Fruit fly (Drosophila melanogaster) whole organism, embryonic: Measurements from ENCODE around the gene CG17127.

Experiments used
- Atf-2 ChIP-seq: fragments of 200-800 bp; sonication (Bioruptor generic); optimal IDR thresholded peaks from 2 replicates; lab custom pipeline; 2016; ENCODE audit warnings: missing biosample characterization, missing genetic modification characterization
- Blimp-1 ChIP-seq: fragments of 200-800 bp; sonication (Bioruptor generic); optimal IDR thresholded peaks from 3 replicates; lab custom pipeline; 2018; ENCODE audit warnings: missing biosample characterization, missing genetic modification characterization, mild to moderate bottlenecking, moderate library complexity, missing genetic modification reagents
- CG10979 ChIP-seq: fragments of 200-800 bp; sonication (Bioruptor generic); optimal IDR thresholded peaks from 2 replicates; lab custom pipeline; 2018; ENCODE audit warnings: missing biosample characterization, mild to moderate bottlenecking, missing genetic modification characterization, moderate library complexity
- CG11723 ChIP-seq: fragments of 200-800 bp; sonication (Bioruptor generic); optimal IDR thresholded peaks from 2 replicates; lab custom pipeline; 2017; ENCODE audit warnings: missing biosample characterization, mild to moderate bottlenecking, missing genetic modification characterization
- CG12155 ChIP-seq: fragments of 200-800 bp; sonication (Bioruptor generic); optimal IDR thresholded peaks from 3 replicates; lab custom pipeline; 2016; ENCODE audit warnings: missing biosample characterization, missing genetic modification characterization
- CG12299 ChIP-seq: fragments of 200-800 bp; sonication (Bioruptor generic); optimal IDR thresholded peaks from 2 replicates; lab custom pipeline; 2018; ENCODE audit warnings: missing biosample characterization, mild to moderate bottlenecking, missing genetic modification characterization
- CG13424 ChIP-seq: fragments of 200-800 bp; sonication (Bioruptor generic); optimal IDR thresholded peaks from 2 replicates; lab custom pipeline; 2019; ENCODE audit warnings: missing biosample characterization, mild to moderate bottlenecking, missing genetic modification characterization, moderate library complexity
- CG13894 ChIP-seq: fragments of 200-800 bp; sonication (Bioruptor generic); optimal IDR thresholded peaks from 3 replicates; lab custom pipeline; 2018; ENCODE audit warnings: missing biosample characterization, mild to moderate bottlenecking, missing genetic modification characterization, moderate library complexity
- CG15696 ChIP-seq: fragments of 200-800 bp; sonication (Bioruptor generic); optimal IDR thresholded peaks from 2 replicates; lab custom pipeline; 2019; ENCODE audit warnings: missing biosample characterization, mild to moderate bottlenecking, missing genetic modification characterization, moderate library complexity
- CG1602 ChIP-seq: fragments of 200-800 bp; sonication (Bioruptor generic); optimal IDR thresholded peaks from 3 replicates; lab custom pipeline; 2016; ENCODE audit warnings: missing biosample characterization, missing genetic modification characterization
- CG16813 ChIP-seq: fragments of 200-800 bp; sonication (Bioruptor generic); IDR thresholded peaks from 3 replicates; pipeline ENCODE4 v1.3.6; 2022; ENCODE audit warnings: missing biosample characterization, missing genetic modification characterization; ENCODE audit not compliant: partially characterized antibody
- CG17385 ChIP-seq: fragments of 200-800 bp; sonication (Bioruptor generic); optimal IDR thresholded peaks from 3 replicates; lab custom pipeline; 2018; ENCODE audit warnings: missing biosample characterization, mild to moderate bottlenecking, missing genetic modification characterization
- CG17612 ChIP-seq: fragments of 200-800 bp; sonication (Bioruptor generic); IDR thresholded peaks from 2 replicates; pipeline ENCODE4 v1.3.6; 2022; ENCODE audit warnings: missing biosample characterization, missing genetic modification characterization
- CG17802 ChIP-seq: fragments of 200-800 bp; sonication (Bioruptor generic); optimal IDR thresholded peaks from 2 replicates; lab custom pipeline; 2018; ENCODE audit warnings: missing biosample characterization, mild to moderate bottlenecking, missing genetic modification characterization, moderate library complexity
- CG18619 ChIP-seq: fragments of 200-800 bp; sonication (Bioruptor generic); optimal IDR thresholded peaks from 3 replicates; lab custom pipeline; 2017; ENCODE audit warnings: missing biosample characterization, mild to moderate bottlenecking, missing genetic modification characterization
- CG2116 ChIP-seq: fragments of 200-800 bp; sonication (Bioruptor generic); optimal IDR thresholded peaks from 3 replicates; lab custom pipeline; 2018; ENCODE audit warnings: missing biosample characterization, mild to moderate bottlenecking, missing genetic modification characterization
- CG30403 ChIP-seq: fragments of 200-800 bp; sonication (Bioruptor generic); optimal IDR thresholded peaks from 3 replicates; lab custom pipeline; 2016; ENCODE audit warnings: missing biosample characterization, missing genetic modification characterization
- CG3407 ChIP-seq: fragments of 200-800 bp; sonication (Bioruptor generic); optimal IDR thresholded peaks from 2 replicates; lab custom pipeline; 2018; ENCODE audit warnings: missing biosample characterization, mild to moderate bottlenecking, missing genetic modification characterization
- CG4404 ChIP-seq: fragments of 200-800 bp; sonication (Bioruptor generic); IDR thresholded peaks from 2 replicates; pipeline ENCODE4 v1.3.6; 2022; ENCODE audit warnings: missing biosample characterization, missing genetic modification characterization
- CG6689 ChIP-seq: fragments of 200-800 bp; sonication (Bioruptor generic); IDR thresholded peaks from 2 replicates; pipeline ENCODE4 v1.3.6; 2022; ENCODE audit warnings: missing biosample characterization, missing genetic modification characterization
- CG6854 ChIP-seq: fragments of 200-800 bp; sonication (Bioruptor generic); optimal IDR thresholded peaks from 3 replicates; lab custom pipeline; 2017; ENCODE audit warnings: missing biosample characterization, mild to moderate bottlenecking, missing genetic modification characterization
- CG7839 ChIP-seq: fragments of 200-800 bp; sonication (Bioruptor generic); optimal IDR thresholded peaks from 3 replicates; lab custom pipeline; 2018; ENCODE audit warnings: missing biosample characterization, mild to moderate bottlenecking, missing genetic modification characterization, moderate library complexity
- CG8944 ChIP-seq: fragments of 200-800 bp; sonication (Bioruptor generic); optimal IDR thresholded peaks from 3 replicates; lab custom pipeline; 2016; ENCODE audit warnings: missing biosample characterization, missing genetic modification characterization
- GATAe ChIP-seq: fragments of 200-800 bp; sonication (Bioruptor generic); conservative IDR thresholded peaks from 2 replicates; pipeline ENCODE4 v1.3.6; 2022; ENCODE audit warnings: missing biosample characterization, missing genetic modification characterization
- Max ChIP-seq: fragments of 200-800 bp; sonication (Bioruptor generic); optimal IDR thresholded peaks from 2 replicates; lab custom pipeline; 2016; ENCODE audit warnings: missing biosample characterization, mild to moderate bottlenecking, missing genetic modification characterization
- Nf-YA ChIP-seq: fragments of 200-800 bp; sonication (Bioruptor generic); IDR thresholded peaks from 2 replicates; pipeline ENCODE4 v1.3.6; 2022; ENCODE audit warnings: missing biosample characterization, missing genetic modification characterization
- Oli ChIP-seq: fragments of 200-800 bp; sonication (Bioruptor generic); optimal IDR thresholded peaks from 2 replicates; lab custom pipeline; 2018; ENCODE audit warnings: missing biosample characterization, mild to moderate bottlenecking, missing genetic modification characterization, moderate library complexity
- PHDP ChIP-seq: fragments of 200-800 bp; sonication (Bioruptor generic); optimal IDR thresholded peaks from 3 replicates; lab custom pipeline; 2018; ENCODE audit warnings: missing biosample characterization, mild to moderate bottlenecking, missing genetic modification characterization, moderate library complexity
- Ptx1 ChIP-seq: fragments of 200-800 bp; sonication (Bioruptor generic); IDR thresholded peaks from 2 replicates; pipeline ENCODE4 v1.3.6; 2022; ENCODE audit warnings: missing biosample characterization, missing genetic modification characterization
- Six4 ChIP-seq: fragments of 200-800 bp; sonication (Bioruptor generic); optimal IDR thresholded peaks from 2 replicates; lab custom pipeline; 2016; ENCODE audit warnings: missing biosample characterization, missing genetic modification characterization
- Sox102F ChIP-seq: fragments of 200-800 bp; sonication (Bioruptor generic); optimal IDR thresholded peaks from 2 replicates; lab custom pipeline; 2018; ENCODE audit warnings: missing biosample characterization, mild to moderate bottlenecking, missing genetic modification characterization, moderate library complexity
- Sry-δ ChIP-seq: fragments of 200-800 bp; sonication (Bioruptor generic); optimal IDR thresholded peaks from 2 replicates; lab custom pipeline; 2016; ENCODE audit warnings: missing biosample characterization, missing genetic modification characterization
- YL-1 ChIP-seq: fragments of 200-800 bp; sonication (Bioruptor generic); optimal IDR thresholded peaks from 3 replicates; lab custom pipeline; 2017; ENCODE audit warnings: missing biosample characterization, mild to moderate bottlenecking, missing genetic modification characterization
- ara ChIP-seq: fragments of 200-800 bp; sonication (Bioruptor generic); IDR thresholded peaks from 2 replicates; pipeline ENCODE4 v1.3.6; 2022; ENCODE audit warnings: missing biosample characterization, missing genetic modification characterization
- corto ChIP-seq: fragments of 200-800 bp; sonication (Bioruptor generic); optimal IDR thresholded peaks from 2 replicates; lab custom pipeline; 2016; ENCODE audit warnings: missing biosample characterization, mild to moderate bottlenecking, missing genetic modification characterization, moderate library complexity
- croc ChIP-seq: fragments of 200-800 bp; sonication (Bioruptor generic); conservative IDR thresholded peaks from 3 replicates; pipeline ENCODE4 v1.3.6; 2022; ENCODE audit warnings: missing biosample characterization, missing genetic modification characterization
- dan ChIP-seq: fragments of 200-800 bp; sonication (Bioruptor generic); IDR thresholded peaks from 2 replicates; pipeline ENCODE4 v1.3.6; 2022; ENCODE audit warnings: missing biosample characterization, missing genetic modification characterization
- disco-r ChIP-seq: fragments of 200-800 bp; sonication (Bioruptor generic); optimal IDR thresholded peaks from 2 replicates; lab custom pipeline; 2016; ENCODE audit warnings: missing biosample characterization, missing genetic modification characterization
- ems ChIP-seq: fragments of 200-800 bp; sonication (Bioruptor generic); optimal IDR thresholded peaks from 3 replicates; lab custom pipeline; 2016; ENCODE audit warnings: missing biosample characterization, missing genetic modification characterization
- esg ChIP-seq: fragments of 200-800 bp; sonication (Bioruptor generic); conservative IDR thresholded peaks from 2 replicates; pipeline ENCODE4 v1.3.6; 2022; ENCODE audit warnings: missing biosample characterization, missing genetic modification characterization
- fd102C ChIP-seq: fragments of 200-800 bp; sonication (Bioruptor generic); optimal IDR thresholded peaks from 2 replicates; lab custom pipeline; 2018; ENCODE audit warnings: missing biosample characterization, mild to moderate bottlenecking, missing genetic modification characterization, moderate library complexity
- grau ChIP-seq: fragments of 200-800 bp; optimal IDR thresholded peaks from 3 replicates; lab custom pipeline; 2019; ENCODE audit warnings: missing biosample characterization, mild to moderate bottlenecking, missing genetic modification characterization, moderate library complexity
- hbn ChIP-seq: fragments of 200-800 bp; sonication (Bioruptor generic); IDR thresholded peaks from 2 replicates; pipeline ENCODE4 v1.3.6; 2022; ENCODE audit warnings: missing biosample characterization, missing genetic modification characterization; ENCODE audit not compliant: partially characterized antibody
- kah ChIP-seq: fragments of 200-800 bp; sonication (Bioruptor generic); optimal IDR thresholded peaks from 2 replicates; lab custom pipeline; 2018; ENCODE audit warnings: missing biosample characterization, mild to moderate bottlenecking, missing genetic modification characterization
- mirr ChIP-seq: fragments of 200-800 bp; sonication (Bioruptor generic); optimal IDR thresholded peaks from 3 replicates; lab custom pipeline; 2018; ENCODE audit warnings: missing biosample characterization, mild to moderate bottlenecking, missing genetic modification characterization
- mld ChIP-seq: fragments of 200-800 bp; sonication (Bioruptor generic); IDR thresholded peaks from 3 replicates; pipeline ENCODE4 v1.3.6; 2022; ENCODE audit warnings: missing biosample characterization, missing genetic modification characterization; ENCODE audit not compliant: partially characterized antibody
- nerfin-2 ChIP-seq: fragments of 200-800 bp; sonication (Bioruptor generic); IDR thresholded peaks from 2 replicates; pipeline ENCODE4 v1.3.6; 2022; ENCODE audit warnings: missing biosample characterization, missing genetic modification characterization; ENCODE audit not compliant: partially characterized antibody
- peb ChIP-seq: fragments of 200-800 bp; sonication (Bioruptor generic); IDR thresholded peaks from 2 replicates; pipeline ENCODE4 v1.3.6; 2022; ENCODE audit warnings: missing biosample characterization, missing genetic modification characterization
- sens-2 ChIP-seq: fragments of 200-800 bp; sonication (Bioruptor generic); IDR thresholded peaks from 2 replicates; pipeline ENCODE4 v1.3.6; 2022; ENCODE audit warnings: missing biosample characterization, missing genetic modification characterization
- zen2 ChIP-seq: fragments of 200-800 bp; sonication (Bioruptor generic); IDR thresholded peaks from 3 replicates; pipeline ENCODE4 v1.3.6; 2022; ENCODE audit warnings: missing biosample characterization, missing genetic modification characterization; ENCODE audit not compliant: partially characterized antibody

The CG17127 gene

DNA sequence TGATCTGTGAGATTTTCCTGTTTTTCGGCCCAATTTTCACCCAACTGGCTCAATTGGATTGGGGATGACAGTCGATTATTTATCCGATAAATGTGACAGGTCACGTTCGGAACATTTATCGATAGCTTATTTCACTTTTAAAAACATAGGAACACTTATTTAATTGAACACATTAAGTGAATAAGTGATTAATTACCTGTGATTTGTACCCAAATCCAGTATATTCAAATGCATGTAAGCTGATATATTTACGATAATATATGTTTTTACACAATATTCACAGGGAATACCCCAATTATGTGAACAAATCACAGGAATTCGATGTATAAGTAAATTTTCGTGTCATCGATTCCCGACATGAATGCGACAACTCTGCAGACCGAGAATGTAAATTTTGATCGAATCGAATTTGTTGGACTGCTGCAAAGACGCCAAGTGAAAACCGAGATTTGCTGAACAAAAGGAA is 38.3 kb upstream of the CG17127 start, which contains the start of the genes EMC3 and Dpy-30L1 (continued):
- 0 out of 2 replicates have a peak, but pooled peaks have one; percentile 19 for TF ChIP-seq esg (GFP tag; lab: Robert Waterston, UW)
- TF ChIP-seq ems (GFP tag; lab: Kevin White, UChicago): peak; percentile 25
- peak; percentile 28 for TF ChIP-seq Oli (tag; lab: Kevin White, UChicago)
- peak; percentile 88 for TF ChIP-seq YL-1 (GFP tag; lab: Kevin White, UChicago)
- peak; percentile 47; the same call in 1 of the 2 replicates for TF ChIP-seq nerfin-2 (GFP tag; lab: Robert Waterston, UW)
- TF ChIP-seq mirr (GFP tag; lab: Kevin White, UChicago): no peak
- TF ChIP-seq CG2116 (GFP tag; lab: Kevin White, UChicago): peak; percentile 95
- no peak for TF ChIP-seq corto (GFP tag; lab: Kevin White, UChicago)
- TF ChIP-seq CG6689 (GFP tag; lab: Robert Waterston, UW): peak; percentile 65
- no peak for TF ChIP-seq CG11723
- TF ChIP-seq Sox102F: no peak
- no peak for TF ChIP-seq croc (GFP tag; lab: Robert Waterston, UW)
- no peak for TF ChIP-seq CG4404 (GFP tag; lab: Robert Waterston, UW)
- peak; percentile 63 for TF ChIP-seq Ptx1 (GFP tag; lab: Robert Waterston, UW)
- no peak for TF ChIP-seq ara (GFP tag; lab: Robert Waterston, UW)
- TF ChIP-seq CG17612 (GFP tag; lab: Robert Waterston, UW): no peak
- TF ChIP-seq CG16813 (GFP tag; lab: Robert Waterston, UW): peak; percentile 88
- TF ChIP-seq PHDP: peak; percentile 67
- peak; percentile 52 for TF ChIP-seq CG10979
- TF ChIP-seq hbn (GFP tag; lab: Robert Waterston, UW): peak; percentile 84
- peak; percentile 59 for TF ChIP-seq Blimp-1 (GFP tag; lab: Kevin White, UChicago)
- peak; percentile 79 for TF ChIP-seq CG30403 (GFP tag; lab: Kevin White, UChicago)
- no peak for TF ChIP-seq Six4 (GFP tag; lab: Kevin White, UChicago)
- TF ChIP-seq CG17385: no peak
- 0 out of 3 replicates have a peak, but pooled peaks have one; percentile 29 for TF ChIP-seq mld
- TF ChIP-seq CG12299 (tag; lab: Kevin White, UChicago): peak; percentile 15
- no peak for TF ChIP-seq GATAe (GFP tag; lab: Robert Waterston, UW)
- TF ChIP-seq CG6854 (GFP tag; lab: Kevin White, UChicago): no peak
- no peak for TF ChIP-seq dan (GFP tag; lab: Robert Waterston, UW)
- TF ChIP-seq grau (tag; lab: Kevin White, UChicago): peak; percentile 66
- peak; percentile 54 for TF ChIP-seq CG12155
- TF ChIP-seq Nf-YA (GFP tag; lab: Robert Waterston, UW): no peak
- TF ChIP-seq CG7839: no peak
- no peak for TF ChIP-seq peb (GFP tag; lab: Robert Waterston, UW)
- no peak for TF ChIP-seq CG3407 (GFP tag; lab: Kevin White, UChicago)
- TF ChIP-seq zen2 (GFP tag; lab: Robert Waterston, UW): peak; percentile 69; the same call in 1 of the 3 replicates
- peak; percentile 87 for TF ChIP-seq Sry-δ (GFP tag; lab: Kevin White, UChicago)
- TF ChIP-seq CG8944 (GFP tag; lab: Kevin White, UChicago): peak; percentile 29
- peak; percentile 56 for TF ChIP-seq CG1602
- peak; percentile 24 for TF ChIP-seq Atf-2 (GFP tag; lab: Kevin White, UChicago)
- peak; percentile 58 for TF ChIP-seq Max (GFP tag; lab: Kevin White, UChicago)
- peak; percentile 41 for TF ChIP-seq CG15696
- no peak for TF ChIP-seq sens-2 (GFP tag; lab: Robert Waterston, UW)
- TF ChIP-seq CG18619 (GFP tag; lab: Kevin White, UChicago): no peak
- no peak for TF ChIP-seq fd102C (GFP tag; lab: Kevin White, UChicago)
- TF ChIP-seq CG13894 (tag; lab: Kevin White, UChicago): no peak
- peak; percentile 18 for TF ChIP-seq disco-r (GFP tag; lab: Kevin White, UChicago)
- no peak for TF ChIP-seq CG17802 (tag; lab: Kevin White, UChicago)
- TF ChIP-seq CG13424: peak; percentile 70
- no peak for TF ChIP-seq kah (GFP tag; lab: Kevin White, UChicago)
